Fruit fly (Drosophila melanogaster) whole organism, embryonic: ENCODE data around the gene CG14507.

Experiments used
- Awh ChIP-seq: fragments of 200-800 bp; sonication (Bioruptor generic); IDR thresholded peaks from 2 replicates; pipeline ENCODE4, ENCODE4 v1.3.6; 2022; ENCODE audit warnings: missing biosample characterization, missing genetic modification characterization
- CG10654 ChIP-seq: fragments of 200-800 bp; sonication (Bioruptor generic); optimal IDR thresholded peaks from 2 replicates; lab custom pipeline; 2016; ENCODE audit warnings: missing biosample characterization, missing genetic modification characterization
- CG11504 ChIP-seq: fragments of 200-800 bp; sonication (Bioruptor generic); optimal IDR thresholded peaks from 3 replicates; lab custom pipeline; 2019; ENCODE audit warnings: missing biosample characterization, mild to moderate bottlenecking, missing genetic modification characterization, moderate library complexity
- CG11695 ChIP-seq: fragments of 200-800 bp; sonication (Bioruptor generic); IDR thresholded peaks from 3 replicates; pipeline ENCODE4 v1.3.6; 2022; ENCODE audit warnings: missing biosample characterization, missing genetic modification characterization
- CG13424 ChIP-seq: fragments of 200-800 bp; sonication (Bioruptor generic); optimal IDR thresholded peaks from 2 replicates; lab custom pipeline; 2019; ENCODE audit warnings: missing biosample characterization, mild to moderate bottlenecking, missing genetic modification characterization, moderate library complexity
- CG14050 ChIP-seq: fragments of 200-800 bp; sonication (Bioruptor generic); IDR thresholded peaks from 3 replicates; pipeline ENCODE4 v1.3.6; 2022; ENCODE audit warnings: missing biosample characterization, missing genetic modification characterization
- CG14710 ChIP-seq: fragments of 200-800 bp; sonication (Bioruptor generic); optimal IDR thresholded peaks from 3 replicates; lab custom pipeline; 2019; ENCODE audit warnings: missing biosample characterization, mild to moderate bottlenecking, missing genetic modification characterization, moderate library complexity
- CG14965 ChIP-seq: fragments of 200-800 bp; sonication (Bioruptor generic); optimal IDR thresholded peaks from 2 replicates; lab custom pipeline; 2016; ENCODE audit warnings: missing biosample characterization, missing genetic modification characterization, borderline replicate concordance
- CG16863 ChIP-seq: fragments of 200-800 bp; sonication (Bioruptor generic); optimal IDR thresholded peaks from 3 replicates; lab custom pipeline; 2016; ENCODE audit warnings: missing biosample characterization, missing genetic modification characterization
- CG17385 ChIP-seq: fragments of 200-800 bp; sonication (Bioruptor generic); optimal IDR thresholded peaks from 3 replicates; lab custom pipeline; 2018; ENCODE audit warnings: missing biosample characterization, mild to moderate bottlenecking, missing genetic modification characterization
- CG17829 ChIP-seq: fragments of 200-800 bp; optimal IDR thresholded peaks from 2 replicates; lab custom pipeline; 2019; ENCODE audit warnings: missing biosample characterization, mild to moderate bottlenecking, missing genetic modification characterization, moderate library complexity
- CG18476 ChIP-seq: fragments of 200-800 bp; sonication (Bioruptor generic); optimal IDR thresholded peaks from 2 replicates; lab custom pipeline; 2016; ENCODE audit warnings: missing biosample characterization, mild to moderate bottlenecking, missing genetic modification characterization
- CG18764 ChIP-seq: fragments of 200-800 bp; sonication (Bioruptor generic); optimal IDR thresholded peaks from 3 replicates; lab custom pipeline; 2016; ENCODE audit warnings: missing biosample characterization, missing genetic modification characterization
- CG2120 ChIP-seq: fragments of 200-800 bp; sonication (Bioruptor generic); optimal IDR thresholded peaks from 3 replicates; lab custom pipeline; 2016; ENCODE audit warnings: missing biosample characterization, missing genetic modification characterization
- CG32767 ChIP-seq: fragments of 200-800 bp; sonication (Bioruptor generic); IDR thresholded peaks from 2 replicates; pipeline ENCODE4 v1.3.6; 2022; ENCODE audit warnings: missing biosample characterization, missing genetic modification characterization
- CG34224 ChIP-seq: fragments of 200-800 bp; sonication (Bioruptor generic); IDR thresholded peaks from 3 replicates; pipeline ENCODE4 v1.3.6; 2022; ENCODE audit warnings: missing biosample characterization, missing genetic modification characterization; ENCODE audit not compliant: partially characterized antibody
- CG4328 ChIP-seq: fragments of 200-800 bp; sonication (Bioruptor generic); optimal IDR thresholded peaks from 3 replicates; lab custom pipeline; 2017; ENCODE audit warnings: missing biosample characterization, missing genetic modification reagents, missing genetic modification characterization
- CG4360 ChIP-seq: fragments of 200-800 bp; sonication (Bioruptor generic); IDR thresholded peaks from 2 replicates; pipeline ENCODE4 v1.3.6; 2022; ENCODE audit warnings: missing biosample characterization, missing genetic modification characterization
- CG6254 ChIP-seq: fragments of 200-800 bp; sonication (Bioruptor generic); optimal IDR thresholded peaks from 3 replicates; lab custom pipeline; 2017; ENCODE audit warnings: mild to moderate bottlenecking, missing biosample characterization, missing genetic modification reagents, missing genetic modification characterization
- CrebB ChIP-seq: fragments of 200-800 bp; sonication (Bioruptor generic); optimal IDR thresholded peaks from 3 replicates; lab custom pipeline; 2018; ENCODE audit warnings: missing biosample characterization, mild to moderate bottlenecking, missing genetic modification characterization
- D19B ChIP-seq: fragments of 200-800 bp; sonication (Bioruptor generic); optimal IDR thresholded peaks from 2 replicates; lab custom pipeline; 2017; ENCODE audit warnings: missing biosample characterization, mild to moderate bottlenecking, missing genetic modification characterization
- E2f1 ChIP-seq: fragments of 200-800 bp; sonication (Bioruptor generic); IDR thresholded peaks from 2 replicates; pipeline ENCODE4 v1.3.6; 2022; ENCODE audit warnings: missing biosample characterization, missing genetic modification characterization
- Fer3 ChIP-seq: fragments of 200-800 bp; sonication (Bioruptor generic); optimal IDR thresholded peaks from 2 replicates; lab custom pipeline; 2018; ENCODE audit warnings: missing biosample characterization, mild to moderate bottlenecking, missing genetic modification characterization, moderate library complexity
- GATAe ChIP-seq: fragments of 200-800 bp; sonication (Bioruptor generic); conservative IDR thresholded peaks from 2 replicates; pipeline ENCODE4 v1.3.6; 2022; ENCODE audit warnings: missing biosample characterization, missing genetic modification characterization
- Hey ChIP-seq: fragments of 200-800 bp; sonication (Bioruptor generic); optimal IDR thresholded peaks from 3 replicates; lab custom pipeline; 2018; ENCODE audit warnings: missing biosample characterization, mild to moderate bottlenecking, missing genetic modification characterization
- Lpt ChIP-seq: fragments of >200 bp; optimal IDR thresholded peaks from 2 replicates; lab custom pipeline; 2018; ENCODE audit warnings: missing biosample characterization, missing genetic modification characterization
- MESR4 ChIP-seq: fragments of 200-800 bp; sonication (Bioruptor generic); optimal IDR thresholded peaks from 2 replicates; lab custom pipeline; 2018; ENCODE audit warnings: missing biosample characterization, mild to moderate bottlenecking, missing genetic modification characterization, moderate library complexity
- Med ChIP-seq: fragments of 200-800 bp; sonication (Bioruptor generic); peaks from one replicate; lab custom pipeline; 2016; ENCODE audit warnings: missing biosample characterization, missing genetic modification characterization, mild to moderate bottlenecking, inconsistent platforms, moderate library complexity
- NFAT ChIP-seq: fragments of 200-800 bp; sonication (Bioruptor generic); IDR thresholded peaks from 2 replicates; pipeline ENCODE4 v1.3.6; 2022; ENCODE audit warnings: missing biosample characterization, missing genetic modification characterization
- Scr ChIP-seq: fragments of 200-800 bp; sonication (Bioruptor generic); IDR thresholded peaks from 2 replicates; pipeline ENCODE4 v1.3.6; 2022; ENCODE audit warnings: missing biosample characterization, missing genetic modification characterization; ENCODE audit not compliant: partially characterized antibody
- ac ChIP-seq: fragments of 200-800 bp; sonication (Bioruptor generic); optimal IDR thresholded peaks from 3 replicates; lab custom pipeline; 2017; ENCODE audit warnings: missing biosample characterization, mild to moderate bottlenecking, missing genetic modification characterization
- amos ChIP-seq: fragments of 200-800 bp; sonication (Bioruptor generic); IDR thresholded peaks from 2 replicates; pipeline ENCODE4 v1.3.6; 2022; ENCODE audit warnings: missing biosample characterization, missing genetic modification characterization; ENCODE audit not compliant: partially characterized antibody
- crp ChIP-seq, 2 experiments: fragments of 200-800 bp; sonication (Bioruptor generic); optimal IDR thresholded peaks; 2 replicates in 1 of 2; 3 replicates in 1 of 2; lab custom pipeline; 2017; ENCODE audit warnings: missing biosample characterization in 2 of 2, missing genetic modification characterization in 2 of 2, mild to moderate bottlenecking in 1 of 2, moderate library complexity in 1 of 2
- da ChIP-seq: fragments of 200-800 bp; sonication (Bioruptor generic); optimal IDR thresholded peaks from 2 replicates; lab custom pipeline; 2016; ENCODE audit warnings: missing biosample characterization, missing genetic modification characterization
- dm ChIP-seq: fragments of 200-800 bp; sonication (Bioruptor generic); optimal IDR thresholded peaks from 3 replicates; lab custom pipeline; 2016; ENCODE audit warnings: missing biosample characterization, missing genetic modification characterization
- gce ChIP-seq: fragments of 200-800 bp; sonication (Bioruptor generic); IDR thresholded peaks from 3 replicates; pipeline ENCODE4 v1.3.6; 2022; ENCODE audit warnings: missing biosample characterization, missing genetic modification characterization
- her ChIP-seq: fragments of 200-800 bp; sonication (Bioruptor generic); optimal IDR thresholded peaks from 2 replicates; lab custom pipeline; 2016; ENCODE audit warnings: missing biosample characterization, missing genetic modification characterization
- hth ChIP-seq: fragments of >200 bp; optimal IDR thresholded peaks from 2 replicates; lab custom pipeline; 2017; ENCODE audit warnings: inconsistent platforms
- jing ChIP-seq: fragments of 200-800 bp; sonication (Bioruptor generic); optimal IDR thresholded peaks from 2 replicates; lab custom pipeline; 2018; ENCODE audit warnings: missing biosample characterization, mild to moderate bottlenecking, missing genetic modification characterization
- org-1 ChIP-seq: fragments of 200-800 bp; sonication (Bioruptor generic); optimal IDR thresholded peaks from 2 replicates; lab custom pipeline; 2017; ENCODE audit warnings: missing biosample characterization, missing genetic modification characterization
- ro ChIP-seq: fragments of 200-800 bp; sonication (Bioruptor generic); IDR thresholded peaks from 2 replicates; pipeline ENCODE4 v1.3.6; 2022; ENCODE audit warnings: missing biosample characterization, missing genetic modification characterization
- sc ChIP-seq, 3 experiments: fragments of >200 bp in 2 of 3; fragments of 200-800 bp in 1 of 3; sonication (Bioruptor generic) in 1 of 3; optimal IDR thresholded peaks; 2 replicates in 2 of 3; 3 replicates in 1 of 3; lab custom pipeline; 2017; ENCODE audit warnings: mild to moderate bottlenecking in 1 of 3, missing biosample characterization in 1 of 3, missing genetic modification characterization in 1 of 3, missing genetic modification reagents in 1 of 3
- sim ChIP-seq: fragments of 200-800 bp; sonication (Bioruptor generic); IDR thresholded peaks from 2 replicates; pipeline ENCODE4 v1.3.6; 2022; ENCODE audit warnings: missing biosample characterization, missing genetic modification characterization
- sr ChIP-seq: fragments of 200-800 bp; sonication (Bioruptor generic); IDR thresholded peaks from 3 replicates; pipeline ENCODE4 v1.3.6; 2022; ENCODE audit warnings: missing biosample characterization, missing genetic modification characterization
- ssp ChIP-seq: fragments of 200-800 bp; sonication (Bioruptor generic); IDR thresholded peaks from 2 replicates; pipeline ENCODE4 v1.3.6; 2022; ENCODE audit warnings: missing biosample characterization, missing genetic modification characterization
- tio ChIP-seq: fragments of 200-800 bp; sonication (Bioruptor generic); optimal IDR thresholded peaks from 2 replicates; lab custom pipeline; 2017; ENCODE audit warnings: missing biosample characterization, missing genetic modification characterization, inconsistent platforms
- tll ChIP-seq, 2 experiments: fragments of 200-800 bp in 1 of 2; fragments of >200 bp in 1 of 2; sonication (Bioruptor generic) in 1 of 2; optimal IDR thresholded peaks; 2 replicates each; lab custom pipeline; 2017 to 2019; ENCODE audit warnings: missing biosample characterization in 2 of 2, missing genetic modification characterization in 2 of 2, mild to moderate bottlenecking in 1 of 2, moderate library complexity in 1 of 2
- trh ChIP-seq: fragments of 200-800 bp; sonication (Bioruptor generic); optimal IDR thresholded peaks from 2 replicates; lab custom pipeline; 2016; ENCODE audit warnings: missing biosample characterization, missing genetic modification characterization
- tx ChIP-seq: fragments of 200-800 bp; sonication (Bioruptor generic); optimal IDR thresholded peaks from 2 replicates; lab custom pipeline; 2016; ENCODE audit warnings: missing biosample characterization, missing genetic modification characterization
- z ChIP-seq: fragments of 200-800 bp; sonication (Bioruptor generic); IDR thresholded peaks from 3 replicates; pipeline ENCODE4 v1.3.6; 2022; ENCODE audit warnings: missing biosample characterization, missing genetic modification characterization

The CG14507 gene

dm6 chr3R:29207012-29207656 lies 20.4 kb downstream of the CG14507 start (continued):
- peak; percentile 23 for TF ChIP-seq CG14710 (tag; lab: Kevin White, UChicago)
- peak; percentile 42 for TF ChIP-seq CG17385
- TF ChIP-seq CG11695: peak; percentile 67; the same call in 2 of the 3 replicates
- TF ChIP-seq Fer3 (tag; lab: Kevin White, UChicago): peak; percentile 70
- TF ChIP-seq Lpt: no peak
- peak; percentile 52; the same call in 1 of the 2 replicates for TF ChIP-seq ssp
- TF ChIP-seq CG18476: no peak
- peak; percentile 69 for TF ChIP-seq CG14050 (GFP tag; lab: Robert Waterston, UW)
- 0 out of 3 replicates have a peak, but pooled peaks have one; percentile 51 for TF ChIP-seq gce (GFP tag; lab: Robert Waterston, UW)
- peak; percentile 3 for TF ChIP-seq CG4328 (GFP tag; lab: Kevin White, UChicago)
- no peak for TF ChIP-seq hth
- TF ChIP-seq crp (GFP tag; optimal IDR thresholded peaks at IDR 0.05; lab: Kevin White, UChicago): no peak
- TF ChIP-seq her (GFP tag; lab: Kevin White, UChicago): no peak
- TF ChIP-seq CG14965 (GFP tag; lab: Kevin White, UChicago): no peak
- peak; percentile 30 for TF ChIP-seq D19B (GFP tag; lab: Kevin White, UChicago)
- no peak for TF ChIP-seq tll (GFP tag; optimal IDR thresholded peaks at IDR 0.05; lab: Kevin White, UChicago)
- TF ChIP-seq CG2120: peak; percentile 42
- TF ChIP-seq CG4360 (GFP tag; lab: Robert Waterston, UW): peak; percentile 65
- TF ChIP-seq sr (GFP tag; lab: Robert Waterston, UW): no peak
- no peak for TF ChIP-seq CG16863 (GFP tag; lab: Kevin White, UChicago)
- no peak for TF ChIP-seq Hey
- TF ChIP-seq Awh (GFP tag; lab: Robert Waterston, UW): peak; percentile 72
- no peak for TF ChIP-seq tx (GFP tag; lab: Kevin White, UChicago)
- TF ChIP-seq dm: no peak
- no peak for TF ChIP-seq sc (optimal IDR thresholded peaks at IDR 0.05; lab: Kevin White, UChicago)
- TF ChIP-seq sc (GFP tag; optimal IDR thresholded peaks at IDR 0.05; lab: Kevin White, UChicago): no peak
- TF ChIP-seq CG34224: no peak
- peak; percentile 57 for TF ChIP-seq CG17829 (tag; lab: Kevin White, UChicago)
- TF ChIP-seq sim (GFP tag; lab: Robert Waterston, UW): no peak
- peak; percentile 28 for TF ChIP-seq CG6254
- no peak for TF ChIP-seq MESR4 (GFP tag; lab: Kevin White, UChicago)
- no peak for TF ChIP-seq ro (GFP tag; lab: Robert Waterston, UW)
- TF ChIP-seq jing (GFP tag; lab: Kevin White, UChicago): no peak
- TF ChIP-seq E2f1 (GFP tag; lab: Robert Waterston, UW): peak; percentile 62
- TF ChIP-seq z: no peak
- TF ChIP-seq ac (GFP tag; lab: Kevin White, UChicago): no peak
- 0 out of 2 replicates have a peak, but pooled peaks have one; percentile 26 for TF ChIP-seq NFAT (GFP tag; lab: Robert Waterston, UW)
- no peak for TF ChIP-seq CG18764 (GFP tag; lab: Kevin White, UChicago)
- no peak for TF ChIP-seq trh (GFP tag; lab: Kevin White, UChicago)
- no peak for TF ChIP-seq da (GFP tag; lab: Kevin White, UChicago)
- peak; percentile 77 for TF ChIP-seq CG13424 (tag; lab: Kevin White, UChicago)
- no peak for TF ChIP-seq GATAe (GFP tag; lab: Robert Waterston, UW)
- no peak for TF ChIP-seq amos
- TF ChIP-seq Med (GFP tag; lab: Kevin White, UChicago): peak; percentile 80
- no peak for TF ChIP-seq Scr (GFP tag; lab: Robert Waterston, UW)
- no peak for TF ChIP-seq org-1 (GFP tag; lab: Kevin White, UChicago)
- TF ChIP-seq tio (GFP tag; lab: Kevin White, UChicago): peak; percentile 23
- TF ChIP-seq CG10654 (GFP tag; lab: Kevin White, UChicago): peak; percentile 32
- TF ChIP-seq CG11504 (tag; lab: Kevin White, UChicago): peak; percentile 80
- no peak for TF ChIP-seq CG32767 (GFP tag; lab: Robert Waterston, UW)
- TF ChIP-seq CrebB: no peak
